Fruit fly (Drosophila melanogaster) whole organism, embryonic: Measurements from ENCODE around the gene SpdS.

Source experiments
- Abd-B ChIP-seq: fragments of 200-800 bp; sonication (Bioruptor generic); optimal IDR thresholded peaks from 2 replicates; lab custom pipeline; 2018; ENCODE audit warnings: missing biosample characterization, mild to moderate bottlenecking, missing genetic modification characterization, moderate library complexity
- CG12942 ChIP-seq: fragments of 200-800 bp; sonication (Bioruptor generic); optimal IDR thresholded peaks from 3 replicates; lab custom pipeline; 2016; ENCODE audit warnings: missing biosample characterization, missing genetic modification characterization
- CG13624 ChIP-seq: fragments of 200-800 bp; sonication (Bioruptor generic); optimal IDR thresholded peaks from 2 replicates; lab custom pipeline; 2016; ENCODE audit warnings: missing biosample characterization, missing genetic modification characterization
- CG16863 ChIP-seq: fragments of 200-800 bp; sonication (Bioruptor generic); optimal IDR thresholded peaks from 3 replicates; lab custom pipeline; 2016; ENCODE audit warnings: missing biosample characterization, missing genetic modification characterization
- CG17328 ChIP-seq: fragments of 200-800 bp; sonication (Bioruptor generic); IDR thresholded peaks from 2 replicates; pipeline ENCODE4 v1.3.6; 2022; ENCODE audit warnings: missing biosample characterization, missing genetic modification characterization
- CG32532 ChIP-seq: fragments of 200-800 bp; sonication (Bioruptor generic); IDR thresholded peaks from 2 replicates; pipeline ENCODE4 v1.3.6; 2022; ENCODE audit warnings: missing biosample characterization, missing genetic modification characterization
- Oaz ChIP-seq: fragments of 200-800 bp; sonication (Bioruptor generic); IDR thresholded peaks from 2 replicates; pipeline ENCODE4 v1.3.6; 2022; ENCODE audit warnings: missing biosample characterization, missing genetic modification characterization
- Side ChIP-seq: fragments of 200-800 bp; sonication (Bioruptor generic); optimal IDR thresholded peaks from 2 replicates; lab custom pipeline; 2016; ENCODE audit warnings: missing biosample characterization, missing genetic modification characterization
- crp ChIP-seq, 2 experiments: fragments of 200-800 bp; sonication (Bioruptor generic); optimal IDR thresholded peaks; 2 replicates in 1 of 2; 3 replicates in 1 of 2; lab custom pipeline; 2017; ENCODE audit warnings: missing biosample characterization in 2 of 2, missing genetic modification characterization in 2 of 2, mild to moderate bottlenecking in 1 of 2, moderate library complexity in 1 of 2
- onecut ChIP-seq: fragments of 200-800 bp; sonication (Bioruptor generic); IDR thresholded peaks from 2 replicates; pipeline ENCODE4 v1.3.6; 2022; ENCODE audit warnings: missing biosample characterization, missing genetic modification characterization

DNA sequence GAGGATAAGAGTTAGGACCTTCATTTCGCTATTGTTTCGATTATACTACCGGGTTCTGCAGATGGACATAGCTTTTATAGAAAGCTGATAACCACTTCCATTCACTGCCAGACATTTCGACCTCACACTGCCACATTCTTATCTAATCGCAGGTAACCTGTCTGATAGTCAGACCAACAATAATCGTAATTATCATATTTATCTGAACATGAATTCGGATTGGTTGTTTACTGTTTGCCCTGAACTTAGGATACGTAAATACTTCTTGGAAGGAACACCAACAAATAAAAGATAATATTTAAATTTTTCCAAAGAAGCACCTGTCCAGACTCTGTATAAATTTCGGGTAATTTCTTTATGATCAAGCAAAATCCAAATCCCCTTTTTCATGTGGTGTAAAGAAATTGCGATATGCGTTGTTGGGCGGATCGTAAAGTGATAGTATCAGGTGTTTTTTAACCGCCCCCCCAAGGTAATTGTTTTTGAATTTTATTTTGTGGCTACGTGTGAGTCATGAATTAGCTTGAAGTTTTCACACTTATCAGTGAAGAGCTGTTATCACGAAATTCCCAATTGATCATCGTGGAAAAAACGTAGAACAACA is 14.8 kb downstream of the SpdS start, which contains the start of gene Fst:
- TF ChIP-seq CG12942 (no peak), CG16863 (GFP tag; lab: Kevin White, UChicago) (no peak), CG17328 (no peak), CG13624 (GFP tag; lab: Kevin White, UChicago) (no peak), Abd-B (GFP tag; lab: Kevin White, UChicago) (no peak), Side (no peak), crp (GFP tag; optimal IDR thresholded peaks at IDR 0.05; lab: Kevin White, UChicago) (no peak), CG32532 (GFP tag; lab: Robert Waterston, UW) (no peak), onecut (no peak), Oaz (GFP tag; lab: Robert Waterston, UW) (no peak)
